Worm (Caenorhabditis elegans) whole organism, L3 larva: Measurements from ENCODE around the gene C16C8.18.

Experiments used
- R02D3.7 ChIP-seq: fragments of 150-350 bp; optimal IDR thresholded peaks from 2 replicates; lab custom pipeline; 2014; ENCODE audit warnings: missing biosample characterization, missing genetic modification characterization
- ZK546.5 ChIP-seq: sonication (generic microtip); optimal IDR thresholded peaks from 2 replicates; lab custom pipeline; 2017; ENCODE audit warnings: missing biosample characterization, missing genetic modification characterization
- ama-1 ChIP-seq: fragments of 150-350 bp; optimal IDR thresholded peaks from 2 replicates; lab custom pipeline; 2018
- ceh-16 ChIP-seq: sonication (generic microtip); optimal IDR thresholded peaks from 2 replicates; lab custom pipeline; 2017; ENCODE audit warnings: missing biosample characterization, missing genetic modification characterization
- ceh-28 ChIP-seq: fragments of 150-350 bp; optimal IDR thresholded peaks from 2 replicates; lab custom pipeline; 2014; ENCODE audit warnings: missing biosample characterization, missing genetic modification reagents, missing genetic modification characterization
- ceh-9 ChIP-seq: sonication (generic microtip); optimal IDR thresholded peaks from 2 replicates; lab custom pipeline; 2018; ENCODE audit warnings: missing biosample characterization, missing genetic modification characterization
- daf-12 ChIP-seq: fragments of 150-350 bp; optimal IDR thresholded peaks from 2 replicates; lab custom pipeline; 2014; ENCODE audit warnings: missing biosample characterization, missing genetic modification reagents, missing genetic modification characterization
- elt-1 ChIP-seq: fragments of 150-350 bp; optimal IDR thresholded peaks from 2 replicates; lab custom pipeline; 2014; ENCODE audit warnings: missing biosample characterization, missing genetic modification characterization
- elt-2 ChIP-seq: sonication (generic microtip); optimal IDR thresholded peaks from 2 replicates; lab custom pipeline; 2016; ENCODE audit warnings: missing genetic modification reagents, mild to moderate bottlenecking, missing genetic modification characterization, missing compliant biosample characterization
- elt-3 ChIP-seq, 3 experiments: fragments of 150-350 bp in 1 of 3; sonication (generic microtip) in 2 of 3; optimal IDR thresholded peaks; 2 replicates in 2 of 3; 4 replicates in 1 of 3; lab custom pipeline; 2014 to 2017; ENCODE audit warnings: missing biosample characterization in 3 of 3, missing genetic modification characterization in 3 of 3
- eor-1 ChIP-seq, 2 experiments: fragments of 150-350 bp; optimal IDR thresholded peaks; 2 replicates each; lab custom pipeline; 2014 to 2018; ENCODE audit warnings: missing biosample characterization in 2 of 2, missing genetic modification characterization in 2 of 2
- fkh-2 ChIP-seq: fragments of 150-350 bp; optimal IDR thresholded peaks from 2 replicates; lab custom pipeline; 2014; ENCODE audit warnings: missing biosample characterization, missing genetic modification reagents, missing genetic modification characterization
- fos-1 ChIP-seq: fragments of 150-350 bp; optimal IDR thresholded peaks from 2 replicates; lab custom pipeline; 2014; ENCODE audit warnings: missing biosample characterization, missing genetic modification characterization
- hmg-11 ChIP-seq: sonication (generic microtip); optimal IDR thresholded peaks from 2 replicates; lab custom pipeline; 2016; ENCODE audit warnings: missing genetic modification characterization, missing compliant biosample characterization
- jun-1 ChIP-seq: fragments of 150-350 bp; optimal IDR thresholded peaks from 2 replicates; lab custom pipeline; 2014; ENCODE audit warnings: missing biosample characterization, missing genetic modification reagents, missing genetic modification characterization
- lin-15B ChIP-seq: fragments of 150-350 bp; optimal IDR thresholded peaks from 2 replicates; lab custom pipeline; 2014; ENCODE audit warnings: missing biosample characterization, missing genetic modification characterization
- lsy-12 ChIP-seq: sonication (generic microtip); optimal IDR thresholded peaks from 2 replicates; lab custom pipeline; 2016; ENCODE audit warnings: mild to moderate bottlenecking, missing genetic modification characterization, missing compliant biosample characterization
- mdl-1 ChIP-seq: fragments of 150-350 bp; optimal IDR thresholded peaks from 2 replicates; lab custom pipeline; 2014; ENCODE audit warnings: missing biosample characterization, missing genetic modification characterization
- mml-1 ChIP-seq: fragments of 150-350 bp; sonication (generic microtip); optimal IDR thresholded peaks from 3 replicates; lab custom pipeline; 2014; ENCODE audit warnings: missing biosample characterization, missing genetic modification characterization
- nfya-1 ChIP-seq: sonication (generic microtip); optimal IDR thresholded peaks from 2 replicates; lab custom pipeline; 2017; ENCODE audit warnings: missing genetic modification characterization, mild to moderate bottlenecking, missing compliant biosample characterization, antibody characterized with exemption, moderate library complexity; ENCODE audit not compliant: insufficient read depth
- nhr-11 ChIP-seq: fragments of 150-350 bp; optimal IDR thresholded peaks from 2 replicates; lab custom pipeline; 2014; ENCODE audit warnings: missing biosample characterization, missing genetic modification characterization
- nhr-12 ChIP-seq: fragments of 150-350 bp; optimal IDR thresholded peaks from 2 replicates; lab custom pipeline; 2014; ENCODE audit warnings: missing biosample characterization, missing genetic modification characterization
- nhr-23 ChIP-seq: fragments of 150-350 bp; optimal IDR thresholded peaks from 2 replicates; lab custom pipeline; 2014; ENCODE audit warnings: missing biosample characterization, missing genetic modification reagents, missing genetic modification characterization
- nhr-237 ChIP-seq: fragments of 150-350 bp; optimal IDR thresholded peaks from 2 replicates; lab custom pipeline; 2014; ENCODE audit warnings: missing biosample characterization, missing genetic modification characterization
- nhr-28 ChIP-seq: fragments of 150-350 bp; optimal IDR thresholded peaks from 2 replicates; lab custom pipeline; 2014; ENCODE audit warnings: missing biosample characterization, missing genetic modification characterization
- nhr-43 ChIP-seq: sonication (generic microtip); optimal IDR thresholded peaks from 2 replicates; lab custom pipeline; 2016; ENCODE audit warnings: mild to moderate bottlenecking, missing genetic modification characterization, missing compliant biosample characterization; ENCODE audit not compliant: poor library complexity, severe bottlenecking
- nhr-67 ChIP-seq: fragments of 150-350 bp; optimal IDR thresholded peaks from 2 replicates; lab custom pipeline; 2014; ENCODE audit warnings: missing biosample characterization, missing genetic modification characterization
- nhr-77 ChIP-seq: fragments of 150-350 bp; optimal IDR thresholded peaks from 2 replicates; lab custom pipeline; 2014; ENCODE audit warnings: missing biosample characterization, missing genetic modification characterization
- pha-4 ChIP-seq: fragments of 150-350 bp; optimal IDR thresholded peaks from 2 replicates; lab custom pipeline; 2014; ENCODE audit warnings: missing biosample characterization, missing genetic modification reagents, missing genetic modification characterization
- sea-2 ChIP-seq: fragments of 150-350 bp; sonication (generic microtip); optimal IDR thresholded peaks from 4 replicates; lab custom pipeline; 2014; ENCODE audit warnings: missing biosample characterization, missing genetic modification reagents, missing genetic modification characterization
- skn-1 ChIP-seq: fragments of 150-350 bp; optimal IDR thresholded peaks from 2 replicates; lab custom pipeline; 2014; ENCODE audit warnings: missing biosample characterization, missing genetic modification characterization
- snpc-4 ChIP-seq: fragments of 150-350 bp; optimal IDR thresholded peaks from 2 replicates; lab custom pipeline; 2014; ENCODE audit warnings: missing biosample characterization, missing genetic modification characterization
- unc-39 ChIP-seq: sonication (generic microtip); optimal IDR thresholded peaks from 4 replicates; lab custom pipeline; 2017; ENCODE audit warnings: missing biosample characterization, missing genetic modification characterization
- unc-62 ChIP-seq: fragments of 150-350 bp; sonication (generic microtip); optimal IDR thresholded peaks from 4 replicates; lab custom pipeline; 2014; ENCODE audit warnings: missing biosample characterization, missing genetic modification reagents, missing genetic modification characterization
- zag-1 ChIP-seq: fragments of 150-350 bp; optimal IDR thresholded peaks from 2 replicates; lab custom pipeline; 2014; ENCODE audit warnings: missing biosample characterization, missing genetic modification characterization
- ztf-11 ChIP-seq: fragments of 150-350 bp; optimal IDR thresholded peaks from 2 replicates; lab custom pipeline; 2014; ENCODE audit warnings: missing biosample characterization, missing genetic modification characterization
- ztf-4 ChIP-seq: fragments of 150-350 bp; optimal IDR thresholded peaks from 2 replicates; lab custom pipeline; 2014; ENCODE audit warnings: missing biosample characterization, missing genetic modification characterization

The C16C8.18 gene

ce11 chrII:3445285-3445806 lies 15.8 kb downstream of the C16C8.18 start, which contains the start of the genes C16C8.5 and C16C8.16:
Gene C16C8.5 (minus strand): TSS chrII:3445385.
Gene C16C8.16 (plus strand): TSS chrII:3445756.
- TF ChIP-seq pha-4 (tag; lab: Kevin White, UChicago), result no peak
- no peak for TF ChIP-seq unc-62 (GFP tag; lab: Kevin White, UChicago)
- TF ChIP-seq daf-12 (tag; lab: Kevin White, UChicago), result no peak
- TF ChIP-seq fkh-2 (tag; lab: Kevin White, UChicago), result no peak
- no peak for TF ChIP-seq ceh-28 (tag; lab: Kevin White, UChicago)
- no peak for TF ChIP-seq elt-3 (tag; optimal IDR thresholded peaks at IDR 0.05; lab: Kevin White, UChicago)
- TF ChIP-seq nhr-12 (tag; lab: Kevin White, UChicago), result no peak
- TF ChIP-seq nhr-237, result no peak
- TF ChIP-seq ztf-4 (tag; lab: Kevin White, UChicago), result no peak
- no peak for TF ChIP-seq lsy-12

- TF ChIP-seq nhr-237, result no peak
- TF ChIP-seq elt-1 (tag; lab: Kevin White, UChicago), result no peak
- TF ChIP-seq nhr-28, result no peak
- no peak for TF ChIP-seq unc-62 (GFP tag; lab: Kevin White, UChicago)
- no peak for TF ChIP-seq nhr-77 (tag; lab: Kevin White, UChicago)
- no peak for TF ChIP-seq eor-1 (tag; optimal IDR thresholded peaks at IDR 0.05; lab: Kevin White, UChicago)
- no peak for TF ChIP-seq sea-2 (GFP tag; lab: Kevin White, UChicago)
- TF ChIP-seq ztf-11 (tag; lab: Kevin White, UChicago), result no peak
- no peak for TF ChIP-seq nhr-23 (tag; lab: Kevin White, UChicago)
Measured at ce11 chrII:3446647-3447046, 17.1 kb downstream of the C16C8.18 start, which contains the start of the genes C16C8.20 and gldi-6. Gene C16C8.20 (plus strand): TSS chrII:3446947. Gene gldi-6 (plus strand): TSS chrII:3446947.

- TF ChIP-seq mml-1 (tag; lab: Kevin White, UChicago) (no peak), fkh-2 (tag; lab: Kevin White, UChicago) (no peak), ceh-9 (no peak), nhr-28 (no peak), daf-12 (tag; lab: Kevin White, UChicago) (no peak), nhr-43 (tag; lab: Kevin White, UChicago) (no peak), nhr-23 (tag; lab: Kevin White, UChicago) (no peak), mdl-1 (no peak), R02D3.7 (no peak), sea-2 (GFP tag; lab: Kevin White, UChicago) (no peak), lsy-12 (no peak), hmg-11 (tag; lab: Kevin White, UChicago) (no peak), skn-1 (tag; lab: Kevin White, UChicago) (no peak), fos-1 (tag; lab: Kevin White, UChicago) (no peak), jun-1 (no peak), nfya-1 (tag; lab: Kevin White, UChicago) (no peak), unc-39 (tag; lab: Kevin White, UChicago) (no peak), ama-1 (lab: Kevin White, UChicago) (no peak)
- TF ChIP-seq, all 47 proteins: peak for 0
Measured at ce11 chrII:3447906-3448305, 18.4 kb downstream of the C16C8.18 start, which contains the start of gene C16C8.21. Gene C16C8.21 (plus strand): TSS chrII:3448206.

- no peak for TF ChIP-seq sea-2 (GFP tag; lab: Kevin White, UChicago)
- no peak for TF ChIP-seq nhr-11
- no peak for TF ChIP-seq lin-15B (tag; lab: Kevin White, UChicago)
- TF ChIP-seq nhr-43 (tag; lab: Kevin White, UChicago), result no peak
- TF ChIP-seq zag-1 (tag; lab: Kevin White, UChicago), result no peak
- TF ChIP-seq fkh-2 (tag; lab: Kevin White, UChicago), result no peak
- no peak for TF ChIP-seq eor-1 (tag; optimal IDR thresholded peaks at IDR 0.05; lab: Kevin White, UChicago)
- TF ChIP-seq elt-2, result no peak
- no peak for TF ChIP-seq nhr-67 (tag; lab: Kevin White, UChicago)
- no peak for TF ChIP-seq ceh-16
- TF ChIP-seq snpc-4 (tag; lab: Kevin White, UChicago), result no peak
- no peak for TF ChIP-seq unc-39 (tag; lab: Kevin White, UChicago)
- TF ChIP-seq elt-3 (tag; optimal IDR thresholded peaks at IDR 0.05; lab: Kevin White, UChicago), result no peak
- TF ChIP-seq mdl-1, result no peak
- TF ChIP-seq ZK546.5 (tag; lab: Kevin White, UChicago), result no peak
- TF ChIP-seq, all 47 proteins: peak for 0
Measured at ce11 chrII:3448776-3449280, 19.3 kb downstream of the C16C8.18 start, which contains the start of gene C16C8.25. Gene C16C8.25 (plus strand): TSS chrII:3449230.
